Worm (Caenorhabditis elegans) whole organism, L4 larva: ENCODE data around the gene C02F5.2.

Experiments
- F26F4.8 ChIP-seq: fragments of 200-800 bp; sonication (Bioruptor generic); conservative IDR thresholded peaks from 2 replicates; pipeline ENCODE4 v1.3.6; 2022; ENCODE audit warnings: missing genetic modification characterization, missing compliant biosample characterization
- F37D6.2 ChIP-seq: sonication (generic microtip); optimal IDR thresholded peaks from 2 replicates; lab custom pipeline; 2016; ENCODE audit warnings: mild to moderate bottlenecking, missing genetic modification characterization, missing compliant biosample characterization
- T26A8.4 ChIP-seq: fragments of 200-800 bp; sonication (Bioruptor generic); IDR thresholded peaks from 2 replicates; pipeline ENCODE4 v1.3.6; 2022; ENCODE audit warnings: missing genetic modification characterization, missing compliant biosample characterization
- Y48G9A.11 ChIP-seq: fragments of 200-800 bp; sonication (Bioruptor generic); IDR thresholded peaks from 2 replicates; pipeline ENCODE4 v1.3.6; 2022; ENCODE audit warnings: missing genetic modification reagents, missing genetic modification characterization, missing compliant biosample characterization
- ZK337.2 ChIP-seq: fragments of 200-800 bp; sonication (Bioruptor generic); IDR thresholded peaks from 2 replicates; pipeline ENCODE4 v1.3.6; 2022; ENCODE audit warnings: missing genetic modification reagents, missing genetic modification characterization, missing compliant biosample characterization
- aha-1 ChIP-seq: fragments of 150-350 bp; peaks from one replicate; lab custom pipeline; 2014; ENCODE audit warnings: missing biosample characterization, missing genetic modification characterization
- aly-2 ChIP-seq: sonication (generic microtip); optimal IDR thresholded peaks from 2 replicates; lab custom pipeline; 2018; ENCODE audit warnings: missing biosample characterization, missing genetic modification characterization
- ceh-20 ChIP-seq: fragments of 200-800 bp; sonication (Bioruptor generic); IDR thresholded peaks from 2 replicates; pipeline ENCODE4 v1.3.6; 2022; ENCODE audit warnings: missing genetic modification reagents, missing genetic modification characterization, missing compliant biosample characterization
- ceh-28 ChIP-seq: fragments of 150-350 bp; optimal IDR thresholded peaks from 2 replicates; lab custom pipeline; 2014; ENCODE audit warnings: missing biosample characterization, missing genetic modification reagents, missing genetic modification characterization
- ctbp-1 ChIP-seq: fragments of 200-800 bp; sonication (Bioruptor generic); IDR thresholded peaks from 2 replicates; pipeline ENCODE4 v1.3.6; 2022; ENCODE audit warnings: missing genetic modification reagents, missing genetic modification characterization, missing compliant biosample characterization
- daf-19 ChIP-seq: fragments of 200-800 bp; sonication (Bioruptor generic); conservative IDR thresholded peaks from 2 replicates; pipeline ENCODE4 v1.3.6; 2022; ENCODE audit warnings: missing genetic modification characterization, missing compliant biosample characterization
- daf-8 ChIP-seq: fragments of 200-800 bp; sonication (Bioruptor generic); IDR thresholded peaks from 2 replicates; pipeline ENCODE4 v1.3.6; 2022; ENCODE audit warnings: missing genetic modification characterization, missing compliant biosample characterization
- dmd-8 ChIP-seq: fragments of 200-800 bp; sonication (Bioruptor generic); IDR thresholded peaks from 2 replicates; pipeline ENCODE4 v1.3.6; 2022; ENCODE audit warnings: missing genetic modification characterization, missing compliant biosample characterization
- duxl-1 ChIP-seq: sonication (generic microtip); optimal IDR thresholded peaks from 2 replicates; lab custom pipeline; 2016; ENCODE audit warnings: mild to moderate bottlenecking, missing genetic modification characterization, moderate library complexity, missing compliant biosample characterization; ENCODE audit not compliant: poor library complexity
- dve-1 ChIP-seq: sonication (generic microtip); optimal IDR thresholded peaks from 2 replicates; lab custom pipeline; 2017; ENCODE audit warnings: antibody characterized with exemption, mild to moderate bottlenecking, missing genetic modification characterization, missing compliant biosample characterization; ENCODE audit not compliant: insufficient read depth
- hlh-30 ChIP-seq: sonication (generic microtip); optimal IDR thresholded peaks from 2 replicates; lab custom pipeline; 2017; ENCODE audit warnings: antibody characterized with exemption, mild to moderate bottlenecking, missing genetic modification characterization, missing compliant biosample characterization; ENCODE audit not compliant: insufficient read depth
- lim-7 ChIP-seq: fragments of 200-800 bp; sonication (Bioruptor generic); IDR thresholded peaks from 2 replicates; pipeline ENCODE4 v1.3.6; 2022; ENCODE audit warnings: missing genetic modification characterization, missing compliant biosample characterization
- lin-1 ChIP-seq: fragments of 200-800 bp; sonication (Bioruptor generic); IDR thresholded peaks from 2 replicates; pipeline ENCODE4 v1.3.6; 2022; ENCODE audit warnings: missing genetic modification reagents, missing genetic modification characterization, missing compliant biosample characterization
- lin-13 ChIP-seq: fragments of 150-350 bp; optimal IDR thresholded peaks from 2 replicates; lab custom pipeline; 2014; ENCODE audit warnings: missing biosample characterization, missing genetic modification reagents, missing genetic modification characterization
- lin-29 ChIP-seq: fragments of 200-800 bp; sonication (Bioruptor generic); IDR thresholded peaks from 2 replicates; pipeline ENCODE4 v1.3.6; 2022; ENCODE audit warnings: missing genetic modification reagents, missing genetic modification characterization, missing compliant biosample characterization
- lin-38 ChIP-seq: fragments of 200-800 bp; sonication (Bioruptor generic); IDR thresholded peaks from 2 replicates; pipeline ENCODE4 v1.3.6; 2022; ENCODE audit warnings: missing genetic modification reagents, missing genetic modification characterization, missing compliant biosample characterization
- madf-9 ChIP-seq: fragments of 200-800 bp; sonication (Bioruptor generic); conservative IDR thresholded peaks from 2 replicates; pipeline ENCODE4 v1.3.6; 2022; ENCODE audit warnings: missing genetic modification reagents, missing genetic modification characterization, missing compliant biosample characterization
- mdt-29 ChIP-seq: fragments of 200-800 bp; sonication (Bioruptor generic); IDR thresholded peaks from 2 replicates; pipeline ENCODE4 v1.3.6; 2022; ENCODE audit warnings: missing genetic modification reagents, missing genetic modification characterization, missing compliant biosample characterization
- mes-2 ChIP-seq: sonication (generic microtip); optimal IDR thresholded peaks from 2 replicates; lab custom pipeline; 2016; ENCODE audit warnings: missing genotype, mild to moderate bottlenecking, missing genetic modification characterization, missing compliant biosample characterization; ENCODE audit not compliant: poor library complexity, severe bottlenecking
- mxl-2 ChIP-seq: fragments of 200-800 bp; sonication (Bioruptor generic); conservative IDR thresholded peaks from 2 replicates; pipeline ENCODE4 v1.3.6; 2022; ENCODE audit warnings: missing genetic modification reagents, missing genetic modification characterization, missing compliant biosample characterization
- mxl-3 ChIP-seq: fragments of 200-800 bp; sonication (Bioruptor generic); optimal IDR thresholded peaks from 2 replicates; lab custom pipeline; 2018; ENCODE audit warnings: mild to moderate bottlenecking, missing genetic modification characterization, missing compliant biosample characterization
- nhr-10 ChIP-seq: fragments of 150-350 bp; optimal IDR thresholded peaks from 2 replicates; lab custom pipeline; 2014; ENCODE audit warnings: missing biosample characterization, missing genetic modification characterization
- nhr-11 ChIP-seq: fragments of 150-350 bp; optimal IDR thresholded peaks from 2 replicates; lab custom pipeline; 2014; ENCODE audit warnings: missing biosample characterization, missing genetic modification characterization
- nhr-111 ChIP-seq: fragments of 200-800 bp; sonication (Bioruptor generic); optimal IDR thresholded peaks from 2 replicates; lab custom pipeline; 2018; ENCODE audit warnings: mild to moderate bottlenecking, missing genetic modification characterization, missing compliant biosample characterization
- nhr-25 ChIP-seq: sonication (generic microtip); optimal IDR thresholded peaks from 2 replicates; lab custom pipeline; 2017; ENCODE audit warnings: missing genetic modification characterization, mild to moderate bottlenecking, missing compliant biosample characterization, antibody characterized with exemption, moderate library complexity, borderline replicate concordance; ENCODE audit not compliant: insufficient read depth
- nhr-28 ChIP-seq: fragments of 150-350 bp; optimal IDR thresholded peaks from 2 replicates; lab custom pipeline; 2014; ENCODE audit warnings: missing biosample characterization, missing genetic modification characterization
- nhr-42 ChIP-seq: fragments of 200-800 bp; sonication (Bioruptor generic); IDR thresholded peaks from 2 replicates; pipeline ENCODE4 v1.3.6; 2022; ENCODE audit warnings: missing genetic modification characterization, missing compliant biosample characterization
- nhr-48 ChIP-seq: sonication (generic microtip); optimal IDR thresholded peaks from 2 replicates; lab custom pipeline; 2016; ENCODE audit warnings: mild to moderate bottlenecking, missing genetic modification characterization, missing compliant biosample characterization
- nhr-77 ChIP-seq: fragments of 150-350 bp; optimal IDR thresholded peaks from 2 replicates; lab custom pipeline; 2014; ENCODE audit warnings: missing biosample characterization, missing genetic modification characterization
- pha-4 ChIP-seq, 2 experiments: fragments of 150-350 bp in 1 of 2; fragments of 200-800 bp in 1 of 2; sonication (Bioruptor generic) in 1 of 2; IDR thresholded peaks in 1 of 2; optimal IDR thresholded peaks in 1 of 2; 2 replicates each; pipeline versions ENCODE4 v1.3.6 to Lab custom; 2014 to 2022; ENCODE audit warnings: missing genetic modification characterization in 2 of 2, missing genetic modification reagents in 2 of 2, missing biosample characterization in 1 of 2, missing compliant biosample characterization in 1 of 2
- php-3 ChIP-seq: fragments of 200-800 bp; sonication (Bioruptor generic); IDR thresholded peaks from 2 replicates; pipeline ENCODE4 v1.3.6; 2022; ENCODE audit warnings: missing genetic modification reagents, missing genetic modification characterization, missing compliant biosample characterization
- pqm-1 ChIP-seq: sonication (generic microtip); optimal IDR thresholded peaks from 2 replicates; lab custom pipeline; 2017; ENCODE audit warnings: missing biosample characterization, missing genetic modification characterization
- sdz-12 ChIP-seq: fragments of 200-800 bp; sonication (Bioruptor generic); optimal IDR thresholded peaks from 2 replicates; lab custom pipeline; 2018; ENCODE audit warnings: mild to moderate bottlenecking, missing genetic modification characterization, missing compliant biosample characterization
- skn-1 ChIP-seq: fragments of 150-350 bp; optimal IDR thresholded peaks from 2 replicates; lab custom pipeline; 2014; ENCODE audit warnings: missing biosample characterization, missing genetic modification characterization
- tag-97 ChIP-seq: fragments of 200-800 bp; sonication (Bioruptor generic); IDR thresholded peaks from 2 replicates; pipeline ENCODE4 v1.3.6; 2022; ENCODE audit warnings: missing genetic modification characterization, missing compliant biosample characterization
- tra-1 ChIP-seq: fragments of 200-800 bp; sonication (Bioruptor generic); IDR thresholded peaks from 2 replicates; pipeline ENCODE4 v1.3.6; 2022; ENCODE audit warnings: missing genetic modification reagents, missing genetic modification characterization, missing compliant biosample characterization
- unc-39 ChIP-seq: sonication (generic microtip); optimal IDR thresholded peaks from 2 replicates; lab custom pipeline; 2017; ENCODE audit warnings: missing biosample characterization, missing genetic modification characterization
- vab-7 ChIP-seq: fragments of 200-800 bp; sonication (Bioruptor generic); IDR thresholded peaks from 2 replicates; pipeline ENCODE4 v1.3.6; 2022; ENCODE audit warnings: missing genetic modification reagents, missing genetic modification characterization, missing compliant biosample characterization
- zfp-2 ChIP-seq: sonication (generic microtip); optimal IDR thresholded peaks from 2 replicates; lab custom pipeline; 2016; ENCODE audit warnings: mild to moderate bottlenecking, missing genetic modification characterization, missing compliant biosample characterization
- ztf-11 ChIP-seq: fragments of 150-350 bp; optimal IDR thresholded peaks from 2 replicates; lab custom pipeline; 2014; ENCODE audit warnings: missing biosample characterization, missing genetic modification characterization

C02F5.2 gene

DNA sequence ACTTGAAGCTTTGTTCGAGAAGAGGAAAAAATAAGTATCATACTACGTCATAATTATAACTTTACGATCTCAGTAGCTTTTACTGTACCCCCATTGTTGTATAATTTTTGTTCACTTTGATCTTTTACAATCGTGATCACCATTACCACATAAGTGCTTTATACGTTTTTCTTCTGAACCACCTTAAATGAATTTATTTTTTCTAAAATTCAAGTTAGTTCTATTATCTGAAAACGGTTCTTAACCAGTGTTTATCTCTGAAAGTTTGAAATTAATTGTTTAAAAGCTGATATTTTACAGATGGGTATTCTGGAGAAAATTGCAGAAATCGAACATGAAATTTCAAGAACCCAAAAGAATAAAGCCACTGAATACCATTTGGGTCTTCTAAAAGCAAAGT lies 3.8 kb upstream of the C02F5.2 start, which contains the start of gene C02F5.3:
C02F5.3 (plus strand) TSS at position 301 of the 400 bp plus-strand sequence.
- TF ChIP-seq nhr-42 (GFP tag; lab: Robert Waterston, UW) (no peak), ztf-11 (tag; lab: Kevin White, UChicago) (no peak), skn-1 (tag; lab: Kevin White, UChicago) (no peak), mxl-3 (GFP tag; lab: Kevin White, UChicago) (no peak), dve-1 (tag; lab: Kevin White, UChicago) (no peak)

ce11 chrIII:8247051-8247450 lies 2.4 kb upstream of the C02F5.2 start, which contains the start of gene C02F5.13:
TSS of gene C02F5.13 (plus strand) at chrIII:8247351.
- TF ChIP-seq nhr-11 (tag; lab: Kevin White, UChicago) (no peak), daf-8 (GFP tag; lab: Robert Waterston, UW) (no peak), mxl-3 (GFP tag; lab: Kevin White, UChicago) (no peak), lin-1 (GFP tag; lab: Robert Waterston, UW) (no peak), duxl-1 (tag; lab: Kevin White, UChicago) (no peak), aly-2 (tag; lab: Kevin White, UChicago) (no peak), php-3 (GFP tag; lab: Robert Waterston, UW) (no peak), pha-4 (GFP tag; IDR thresholded peaks at IDR 0.05; lab: Robert Waterston, UW) (no peak), pha-4 (tag; optimal IDR thresholded peaks at IDR 0.05; lab: Kevin White, UChicago) (no peak), daf-19 (GFP tag; lab: Robert Waterston, UW) (no peak), T26A8.4 (GFP tag; lab: Robert Waterston, UW) (no peak), pqm-1 (tag; lab: Kevin White, UChicago) (no peak), lin-13 (GFP tag; lab: Kevin White, UChicago) (no peak), lin-29 (GFP tag; lab: Robert Waterston, UW) (no peak), mdt-29 (GFP tag; lab: Robert Waterston, UW) (no peak), tag-97 (no peak), nhr-48 (tag; lab: Kevin White, UChicago) (no peak), unc-39 (no peak), hlh-30 (tag; lab: Kevin White, UChicago) (no peak), madf-9 (GFP tag; lab: Robert Waterston, UW) (no peak), ZK337.2 (GFP tag; lab: Robert Waterston, UW) (no peak)

DNA sequence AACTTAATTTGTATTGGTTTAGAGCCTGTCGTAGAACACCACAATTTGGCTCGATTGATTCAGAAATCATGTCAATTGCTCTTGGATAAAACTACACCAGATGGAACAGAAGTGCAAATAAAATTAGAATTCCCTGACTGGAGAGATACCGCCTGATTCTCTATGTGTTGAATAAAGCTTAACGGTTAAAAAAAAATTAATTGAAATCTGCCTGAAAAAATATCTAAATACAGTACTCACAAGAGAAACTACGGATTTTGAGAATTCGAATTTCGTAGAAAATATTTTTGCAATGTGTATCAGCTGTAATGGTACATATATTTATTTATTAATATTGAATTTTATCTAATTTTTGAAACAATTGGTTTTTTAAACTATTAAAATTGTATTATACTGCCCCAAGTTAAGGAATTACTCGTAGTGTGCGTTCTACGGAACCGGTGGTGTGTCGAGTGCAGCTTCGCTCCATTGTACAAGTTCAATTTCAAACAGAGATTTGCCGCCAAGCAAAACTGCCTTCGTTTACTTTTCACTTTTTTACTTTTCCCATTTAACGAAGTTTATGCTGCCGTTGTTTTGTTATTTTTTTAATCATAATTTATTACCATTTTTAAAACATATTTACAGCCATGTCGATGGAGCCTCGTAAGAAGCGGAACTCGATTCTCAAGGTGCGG lies 726 bp downstream of the C02F5.2 start, which contains the start of gene knl-1:
knl-1 (plus strand) TSS at position 626 of the 677 bp plus-strand sequence.
- TF ChIP-seq tra-1 (GFP tag; lab: Robert Waterston, UW) (no peak), nhr-10 (tag; lab: Kevin White, UChicago) (no peak), vab-7 (peak; percentile 34; the same call in 1 of the 2 replicates), nhr-25 (tag; lab: Kevin White, UChicago) (peak; percentile 19), dmd-8 (GFP tag; lab: Robert Waterston, UW) (no peak), ceh-28 (tag; lab: Kevin White, UChicago) (no peak), ZK337.2 (GFP tag; lab: Robert Waterston, UW) (no peak), pha-4 (GFP tag; IDR thresholded peaks at IDR 0.05; lab: Robert Waterston, UW) (no peak), pha-4 (tag; optimal IDR thresholded peaks at IDR 0.05; lab: Kevin White, UChicago) (peak; percentile 85), nhr-28 (tag; lab: Kevin White, UChicago) (no peak), F37D6.2 (tag; lab: Kevin White, UChicago) (no peak), nhr-77 (peak; percentile 14), ctbp-1 (GFP tag; lab: Robert Waterston, UW) (no peak), lin-13 (GFP tag; lab: Kevin White, UChicago) (peak; percentile 69), lin-38 (peak; percentile 94), nhr-111 (GFP tag; lab: Kevin White, UChicago) (no peak), mxl-2 (GFP tag; lab: Robert Waterston, UW) (no peak), ceh-20 (GFP tag; lab: Robert Waterston, UW) (no peak), aha-1 (tag; lab: Kevin White, UChicago) (peak; percentile 84), sdz-12 (GFP tag; lab: Kevin White, UChicago) (no peak), mes-2 (tag; lab: Kevin White, UChicago) (peak; percentile 88), lim-7 (no peak), F26F4.8 (GFP tag; lab: Robert Waterston, UW) (no peak), ztf-11 (tag; lab: Kevin White, UChicago) (no peak), zfp-2 (no peak), Y48G9A.11 (GFP tag; lab: Robert Waterston, UW) (peak; percentile 48; the same call in 1 of the 2 replicates)
